Fruit fly (Drosophila melanogaster): Measurements from ENCODE around the gene Gagr.

Gagr gene

dm6 chr3L:16408609-16409439 is 14.4 kb downstream of the Gagr start (continued):
- no peak for TF ChIP-seq CG43689 (GFP tag; IDR thresholded peaks at IDR 0.05)
- no peak for TF ChIP-seq scrt (GFP tag; optimal IDR thresholded peaks at IDR 0.05)
- no peak for TF ChIP-seq CG13424 (tag; optimal IDR thresholded peaks at IDR 0.05)
- TF ChIP-seq CG10274 (GFP tag; optimal IDR thresholded peaks at IDR 0.05), result no peak
- no peak for TF ChIP-seq CG11093 (GFP tag; IDR thresholded peaks at IDR 0.05)
- no peak for TF ChIP-seq mirr (GFP tag; optimal IDR thresholded peaks at IDR 0.05)
- TF ChIP-seq CG6654 (GFP tag; optimal IDR thresholded peaks at IDR 0.05), result no peak
- peak; percentile 70 for TF ChIP-seq org-1 (GFP tag; optimal IDR thresholded peaks at IDR 0.05)
- TF ChIP-seq trem (tag; optimal IDR thresholded peaks at IDR 0.05), result peak; percentile 14
- no peak for TF ChIP-seq Dip2 (GFP tag; IDR thresholded peaks at IDR 0.05)
- peak; percentile 10 for TF ChIP-seq cato (GFP tag; optimal IDR thresholded peaks at IDR 0.05; ENCODE audit: borderline replicate concordance)
- no peak for TF ChIP-seq cwo (GFP tag; optimal IDR thresholded peaks at IDR 0.05)
- TF ChIP-seq z (GFP tag; IDR thresholded peaks at IDR 0.05), result peak; percentile 63; the same call in 1 of the 3 replicates
- TF ChIP-seq CG8281 (tag; optimal IDR thresholded peaks at IDR 0.05), result peak; percentile 29
- peak; percentile 70; the same call in 1 of the 2 replicates for TF ChIP-seq CG10959 (GFP tag; IDR thresholded peaks at IDR 0.05)
- no peak for TF ChIP-seq CG3847 (GFP tag; IDR thresholded peaks at IDR 0.05)
- peak; percentile 33 for TF ChIP-seq CG1792 (GFP tag; optimal IDR thresholded peaks at IDR 0.05)
- TF ChIP-seq CG4424 (GFP tag; optimal IDR thresholded peaks at IDR 0.05), result no peak
- TF ChIP-seq gt (GFP tag; IDR thresholded peaks at IDR 0.05), result no peak
- TF ChIP-seq CG13775 (GFP tag; optimal IDR thresholded peaks at IDR 0.05), result peak; percentile 44
- TF ChIP-seq Med (GFP tag), result peak; percentile 86
- no peak for TF ChIP-seq mld (GFP tag; IDR thresholded peaks at IDR 0.05; ENCODE audit: partially characterized antibody)
- TF ChIP-seq CG17568 (GFP tag; optimal IDR thresholded peaks at IDR 0.05), result peak; percentile 72
- TF ChIP-seq CG31388 (GFP tag; optimal IDR thresholded peaks at IDR 0.05), result no peak
- no peak for TF ChIP-seq corto (GFP tag; optimal IDR thresholded peaks at IDR 0.05)
- no peak for TF ChIP-seq slp2 (GFP tag; optimal IDR thresholded peaks at IDR 0.05)
- no peak for TF ChIP-seq CG31224 (GFP tag; IDR thresholded peaks at IDR 0.05)
- TF ChIP-seq en (GFP tag; optimal IDR thresholded peaks at IDR 0.05), result no peak
- no peak for TF ChIP-seq aop (GFP tag; IDR thresholded peaks at IDR 0.05)
- no peak for TF ChIP-seq lmd (GFP tag; IDR thresholded peaks at IDR 0.05)
- TF ChIP-seq CG6175 (GFP tag; IDR thresholded peaks at IDR 0.05), result no peak
- no peak for TF ChIP-seq CG12769 (tag; optimal IDR thresholded peaks at IDR 0.05)
- no peak for TF ChIP-seq CG9215 (GFP tag; IDR thresholded peaks at IDR 0.05)
- peak; percentile 37 for TF ChIP-seq zen (tag; optimal IDR thresholded peaks at IDR 0.05)
- TF ChIP-seq hbn (GFP tag; IDR thresholded peaks at IDR 0.05; ENCODE audit: partially characterized antibody), result no peak
- TF ChIP-seq CG3726 (GFP tag; IDR thresholded peaks at IDR 0.05), result no peak
- TF ChIP-seq CG9609 (GFP tag; optimal IDR thresholded peaks at IDR 0.05), result no peak
- TF ChIP-seq sim (GFP tag; IDR thresholded peaks at IDR 0.05), result peak; percentile 69
- TF ChIP-seq Optix (GFP tag; IDR thresholded peaks at IDR 0.05), result 0 out of 3 replicates have a peak, but pooled peaks have one; percentile 13
- TF ChIP-seq CG34376 (GFP tag; optimal IDR thresholded peaks at IDR 0.05), result no peak
- TF ChIP-seq odd (GFP tag; optimal IDR thresholded peaks at IDR 0.05), result no peak
- peak; percentile 32 for TF ChIP-seq Side (GFP tag; optimal IDR thresholded peaks at IDR 0.05)
- TF ChIP-seq Fer3 (tag; optimal IDR thresholded peaks at IDR 0.05), result no peak
- no peak for TF ChIP-seq lilli (GFP tag; optimal IDR thresholded peaks at IDR 0.05)
- TF ChIP-seq ssp (GFP tag; IDR thresholded peaks at IDR 0.05), result no peak
- no peak for TF ChIP-seq CG7839 (tag; optimal IDR thresholded peaks at IDR 0.05)
- TF ChIP-seq abd-A (tag; optimal IDR thresholded peaks at IDR 0.05), result no peak
- TF ChIP-seq Chrac-16 (GFP tag; optimal IDR thresholded peaks at IDR 0.05), result no peak
- peak; percentile 25 for TF ChIP-seq CG10462 (GFP tag; optimal IDR thresholded peaks at IDR 0.05)
- 0 out of 3 replicates have a peak, but pooled peaks have one; percentile 17 for TF ChIP-seq gce (GFP tag; IDR thresholded peaks at IDR 0.05)

Data from whole organism, embryonic.